Fruit fly (Drosophila melanogaster) whole organism, embryonic: ENCODE data around the gene Sec61alpha.

Source experiments
- Adf1 ChIP-seq: fragments of 200-800 bp; sonication (Bioruptor generic); IDR thresholded peaks from 2 replicates; pipeline ENCODE4 v1.3.6; 2022; ENCODE audit warnings: missing biosample characterization, missing genetic modification characterization
- Aef1 ChIP-seq: fragments of 200-800 bp; sonication (Bioruptor generic); IDR thresholded peaks from 3 replicates; pipeline ENCODE4 v1.3.6; 2022; ENCODE audit warnings: missing biosample characterization, missing genetic modification characterization
- Antp ChIP-seq: fragments of 200-800 bp; sonication (Bioruptor generic); optimal IDR thresholded peaks from 3 replicates; lab custom pipeline; 2016; ENCODE audit warnings: missing biosample characterization, missing genetic modification characterization
- Atf6 ChIP-seq: fragments of 200-800 bp; sonication (Bioruptor generic); IDR thresholded peaks from 2 replicates; pipeline ENCODE4 v1.3.6; 2022; ENCODE audit warnings: missing biosample characterization, missing genetic modification characterization
- CG10543 ChIP-seq: fragments of 200-800 bp; sonication (Bioruptor generic); optimal IDR thresholded peaks from 3 replicates; lab custom pipeline; 2017; ENCODE audit warnings: missing biosample characterization, mild to moderate bottlenecking, missing genetic modification characterization, moderate library complexity
- CG10565 ChIP-seq: fragments of 200-800 bp; sonication (Bioruptor generic); optimal IDR thresholded peaks from 3 replicates; lab custom pipeline; 2016; ENCODE audit warnings: missing biosample characterization, mild to moderate bottlenecking, missing genetic modification characterization
- CG10959 ChIP-seq: fragments of 200-800 bp; sonication (Bioruptor generic); IDR thresholded peaks from 2 replicates; pipeline ENCODE4 v1.3.6; 2022; ENCODE audit warnings: missing biosample characterization, missing genetic modification characterization
- CG11696 ChIP-seq: fragments of 200-800 bp; sonication (Bioruptor generic); IDR thresholded peaks from 2 replicates; pipeline ENCODE4 v1.3.6; 2022; ENCODE audit warnings: missing biosample characterization, missing genetic modification characterization
- CG11723 ChIP-seq: fragments of 200-800 bp; sonication (Bioruptor generic); optimal IDR thresholded peaks from 2 replicates; lab custom pipeline; 2017; ENCODE audit warnings: missing biosample characterization, mild to moderate bottlenecking, missing genetic modification characterization
- CG13775 ChIP-seq: fragments of 200-800 bp; sonication (Bioruptor generic); optimal IDR thresholded peaks from 3 replicates; lab custom pipeline; 2017; ENCODE audit warnings: missing biosample characterization, mild to moderate bottlenecking, missing genetic modification characterization
- CG2129 ChIP-seq: fragments of 200-800 bp; sonication (Bioruptor generic); IDR thresholded peaks from 2 replicates; pipeline ENCODE4 v1.3.6; 2022; ENCODE audit warnings: missing biosample characterization, missing genetic modification characterization; ENCODE audit not compliant: partially characterized antibody
- CG30403 ChIP-seq: fragments of 200-800 bp; sonication (Bioruptor generic); optimal IDR thresholded peaks from 3 replicates; lab custom pipeline; 2016; ENCODE audit warnings: missing biosample characterization, missing genetic modification characterization
- CG31224 ChIP-seq: fragments of 200-800 bp; sonication (Bioruptor generic); IDR thresholded peaks from 2 replicates; pipeline ENCODE4 v1.3.6; 2022; ENCODE audit warnings: missing biosample characterization, missing genetic modification characterization
- CG32767 ChIP-seq: fragments of 200-800 bp; sonication (Bioruptor generic); IDR thresholded peaks from 2 replicates; pipeline ENCODE4 v1.3.6; 2022; ENCODE audit warnings: missing biosample characterization, missing genetic modification characterization
- CG3838 ChIP-seq: fragments of 200-800 bp; sonication (Bioruptor generic); optimal IDR thresholded peaks from 3 replicates; lab custom pipeline; 2016; ENCODE audit warnings: missing biosample characterization, missing genetic modification characterization
- CG43689 ChIP-seq: fragments of 200-800 bp; sonication (Bioruptor generic); IDR thresholded peaks from 2 replicates; pipeline ENCODE4 v1.3.6; 2022; ENCODE audit warnings: missing biosample characterization, missing genetic modification characterization
- CG5180 ChIP-seq: fragments of 200-800 bp; sonication (Bioruptor generic); optimal IDR thresholded peaks from 3 replicates; lab custom pipeline; 2017; ENCODE audit warnings: missing biosample characterization, missing genetic modification characterization, mild to moderate bottlenecking, moderate library complexity, missing genetic modification reagents
- CG6683 ChIP-seq: fragments of 200-800 bp; sonication (Bioruptor generic); optimal IDR thresholded peaks from 2 replicates; lab custom pipeline; 2017; ENCODE audit warnings: missing biosample characterization, mild to moderate bottlenecking, missing genetic modification characterization, missing genetic modification reagents
- CG7839 ChIP-seq: fragments of 200-800 bp; sonication (Bioruptor generic); optimal IDR thresholded peaks from 3 replicates; lab custom pipeline; 2018; ENCODE audit warnings: missing biosample characterization, mild to moderate bottlenecking, missing genetic modification characterization, moderate library complexity
- CTCF ChIP-seq: fragments of 200-800 bp; sonication (Bioruptor generic); optimal IDR thresholded peaks from 2 replicates; lab custom pipeline; 2017; ENCODE audit warnings: missing biosample characterization, mild to moderate bottlenecking, missing genetic modification characterization, moderate library complexity
- CkIIα-i1 ChIP-seq: fragments of 200-800 bp; sonication (Bioruptor generic); IDR thresholded peaks from 2 replicates; pipeline ENCODE4 v1.3.6; 2022; ENCODE audit warnings: missing biosample characterization, missing genetic modification characterization
- Doc3 ChIP-seq: fragments of 200-800 bp; sonication (Bioruptor generic); IDR thresholded peaks from 3 replicates; pipeline ENCODE4 v1.3.6; 2022; ENCODE audit warnings: missing biosample characterization, missing genetic modification characterization; ENCODE audit not compliant: partially characterized antibody
- HHEX ChIP-seq: fragments of 200-800 bp; sonication (Bioruptor generic); optimal IDR thresholded peaks from 3 replicates; lab custom pipeline; 2017; ENCODE audit warnings: missing biosample characterization, mild to moderate bottlenecking, missing genetic modification characterization, missing genetic modification reagents
- Kr ChIP-seq: fragments of 200-800 bp; sonication (Bioruptor generic); optimal IDR thresholded peaks from 2 replicates; lab custom pipeline; 2017; ENCODE audit warnings: missing biosample characterization, mild to moderate bottlenecking, missing genetic modification characterization
- Lhr ChIP-seq: fragments of 200-800 bp; sonication (Bioruptor generic); optimal IDR thresholded peaks from 3 replicates; lab custom pipeline; 2017; ENCODE audit warnings: mild to moderate bottlenecking, missing biosample characterization, missing genetic modification reagents, missing genetic modification characterization
- Mad ChIP-seq: fragments of 200-800 bp; sonication (Bioruptor generic); optimal IDR thresholded peaks from 2 replicates; lab custom pipeline; 2016; ENCODE audit warnings: missing biosample characterization, missing genetic modification characterization
- NK7.1 ChIP-seq: fragments of 200-800 bp; sonication (Bioruptor generic); optimal IDR thresholded peaks from 3 replicates; lab custom pipeline; 2016; ENCODE audit warnings: missing biosample characterization, missing genetic modification characterization
- Nf-YB ChIP-seq: fragments of 200-800 bp; sonication (Bioruptor generic); optimal IDR thresholded peaks from 3 replicates; lab custom pipeline; 2019; ENCODE audit warnings: missing biosample characterization, mild to moderate bottlenecking, missing genetic modification characterization, moderate library complexity
- Opbp ChIP-seq: fragments of 200-800 bp; sonication (Bioruptor generic); IDR thresholded peaks from 3 replicates; pipeline ENCODE4 v1.3.6; 2022; ENCODE audit warnings: missing biosample characterization, missing genetic modification characterization; ENCODE audit not compliant: partially characterized antibody
- Ptx1 ChIP-seq: fragments of 200-800 bp; sonication (Bioruptor generic); IDR thresholded peaks from 2 replicates; pipeline ENCODE4 v1.3.6; 2022; ENCODE audit warnings: missing biosample characterization, missing genetic modification characterization
- Scr ChIP-seq: fragments of 200-800 bp; sonication (Bioruptor generic); IDR thresholded peaks from 2 replicates; pipeline ENCODE4 v1.3.6; 2022; ENCODE audit warnings: missing biosample characterization, missing genetic modification characterization; ENCODE audit not compliant: partially characterized antibody
- al ChIP-seq: fragments of 200-800 bp; sonication (Bioruptor generic); IDR thresholded peaks from 2 replicates; pipeline ENCODE4 v1.3.6; 2022; ENCODE audit warnings: missing biosample characterization, missing genetic modification characterization
- ap ChIP-seq: fragments of 200-800 bp; sonication (Bioruptor generic); IDR thresholded peaks from 2 replicates; pipeline ENCODE4 v1.3.6; 2022; ENCODE audit warnings: missing biosample characterization, missing genetic modification characterization
- ase ChIP-seq: fragments of 200-800 bp; sonication (Bioruptor generic); IDR thresholded peaks from 3 replicates; pipeline ENCODE4 v1.3.6; 2022; ENCODE audit warnings: missing biosample characterization, missing genetic modification characterization
- bsh ChIP-seq, 2 experiments: fragments of 200-800 bp; sonication (Bioruptor generic); optimal IDR thresholded peaks; 2 replicates each; lab custom pipeline; 2017 to 2018; ENCODE audit warnings: mild to moderate bottlenecking in 2 of 2, missing biosample characterization in 2 of 2, missing genetic modification characterization in 2 of 2, moderate library complexity in 1 of 2
- cato ChIP-seq: fragments of 200-800 bp; sonication (Bioruptor generic); optimal IDR thresholded peaks from 2 replicates; lab custom pipeline; 2016; ENCODE audit warnings: missing biosample characterization, missing genetic modification characterization, borderline replicate concordance
- dan ChIP-seq: fragments of 200-800 bp; sonication (Bioruptor generic); IDR thresholded peaks from 2 replicates; pipeline ENCODE4 v1.3.6; 2022; ENCODE audit warnings: missing biosample characterization, missing genetic modification characterization
- emc ChIP-seq: fragments of 200-800 bp; sonication (Bioruptor generic); optimal IDR thresholded peaks from 2 replicates; lab custom pipeline; 2016; ENCODE audit warnings: missing biosample characterization, missing genetic modification characterization
- exex ChIP-seq: fragments of 200-800 bp; sonication (Bioruptor generic); optimal IDR thresholded peaks from 4 replicates; lab custom pipeline; 2018; ENCODE audit warnings: missing biosample characterization, mild to moderate bottlenecking, missing genetic modification characterization, moderate library complexity
- gcm ChIP-seq: fragments of 200-800 bp; sonication (Bioruptor generic); optimal IDR thresholded peaks from 2 replicates; lab custom pipeline; 2019; ENCODE audit warnings: missing biosample characterization, mild to moderate bottlenecking, missing genetic modification characterization, moderate library complexity
- gro ChIP-seq: fragments of 200-800 bp; sonication (Bioruptor generic); optimal IDR thresholded peaks from 2 replicates; lab custom pipeline; 2016; ENCODE audit warnings: missing biosample characterization, missing genetic modification characterization
- hkb ChIP-seq, 2 experiments: fragments of 200-800 bp in 1 of 2; fragments of >200 bp in 1 of 2; sonication (Bioruptor generic) in 1 of 2; IDR thresholded peaks in 1 of 2; optimal IDR thresholded peaks in 1 of 2; 2 replicates each; pipeline versions ENCODE4 v1.3.6 to Lab custom; 2017 to 2022; ENCODE audit warnings: missing biosample characterization in 1 of 2, missing genetic modification characterization in 1 of 2
- lilli ChIP-seq: fragments of 200-800 bp; sonication (Bioruptor generic); optimal IDR thresholded peaks from 3 replicates; lab custom pipeline; 2016; ENCODE audit warnings: missing biosample characterization, missing genetic modification characterization
- maf-S ChIP-seq: fragments of 200-800 bp; sonication (Bioruptor generic); optimal IDR thresholded peaks from 2 replicates; lab custom pipeline; 2016; ENCODE audit warnings: missing biosample characterization, missing genetic modification characterization
- nmo ChIP-seq: fragments of 200-800 bp; sonication (Bioruptor generic); optimal IDR thresholded peaks from 2 replicates; lab custom pipeline; 2018; ENCODE audit warnings: missing biosample characterization, mild to moderate bottlenecking, missing genetic modification characterization, moderate library complexity
- org-1 ChIP-seq: fragments of 200-800 bp; sonication (Bioruptor generic); optimal IDR thresholded peaks from 2 replicates; lab custom pipeline; 2017; ENCODE audit warnings: missing biosample characterization, missing genetic modification characterization
- p53 ChIP-seq: fragments of 200-800 bp; sonication (Bioruptor generic); optimal IDR thresholded peaks from 2 replicates; lab custom pipeline; 2016; ENCODE audit warnings: missing biosample characterization, missing genetic modification characterization
- slbo ChIP-seq: fragments of 200-800 bp; sonication (Bioruptor generic); IDR thresholded peaks from 2 replicates; pipeline ENCODE4 v1.3.6; 2022; ENCODE audit warnings: missing biosample characterization, missing genetic modification characterization
- sna ChIP-seq: fragments of 200-800 bp; sonication (Bioruptor generic); IDR thresholded peaks from 2 replicates; pipeline ENCODE4 v1.3.6; 2022; ENCODE audit warnings: missing biosample characterization, missing genetic modification characterization; ENCODE audit not compliant: partially characterized antibody
- sob ChIP-seq: fragments of 200-800 bp; sonication (Bioruptor generic); IDR thresholded peaks from 2 replicates; pipeline ENCODE4 v1.3.6; 2022; ENCODE audit warnings: missing biosample characterization, missing genetic modification characterization
- toy ChIP-seq: fragments of 200-800 bp; sonication (Bioruptor generic); IDR thresholded peaks from 2 replicates; pipeline ENCODE4 v1.3.6; 2022; ENCODE audit warnings: missing biosample characterization, missing genetic modification characterization
- wdn ChIP-seq: fragments of 200-800 bp; sonication (Bioruptor generic); IDR thresholded peaks from 2 replicates; pipeline ENCODE4 v1.3.6; 2022; ENCODE audit warnings: missing biosample characterization, missing genetic modification characterization

Sec61alpha gene

dm6 chr2L:6461497-6461896 is 18.9 kb downstream of the Sec61alpha start (continued):
- TF ChIP-seq CG32767 = no peak
- no peak for TF ChIP-seq toy (GFP tag; lab: Robert Waterston, UW)
- peak; percentile 37 for TF ChIP-seq gcm (GFP tag; lab: Kevin White, UChicago)
- no peak for TF ChIP-seq dan (GFP tag; lab: Robert Waterston, UW)
- TF ChIP-seq p53 (GFP tag; lab: Kevin White, UChicago) = no peak
- no peak for TF ChIP-seq Ptx1 (GFP tag; lab: Robert Waterston, UW)
- TF ChIP-seq Mad (GFP tag; lab: Kevin White, UChicago) = no peak
- no peak for TF ChIP-seq CG10543
- no peak for TF ChIP-seq Kr (GFP tag; lab: Kevin White, UChicago)
- no peak for TF ChIP-seq Doc3
- TF ChIP-seq Antp = no peak
- TF ChIP-seq sob (GFP tag; lab: Robert Waterston, UW) = 0 out of 2 replicates have a peak, but pooled peaks have one; percentile 25
- peak; percentile 16 for TF ChIP-seq CG7839
- TF ChIP-seq Lhr = no peak
- TF ChIP-seq Adf1 (GFP tag; lab: Robert Waterston, UW) = no peak
- TF ChIP-seq bsh (GFP tag; optimal IDR thresholded peaks at IDR 0.05; lab: Kevin White, UChicago) = peak in 1 of 2 experiments; percentile 42
- no peak for TF ChIP-seq Scr (GFP tag; lab: Robert Waterston, UW)
- no peak for TF ChIP-seq Aef1
- no peak for TF ChIP-seq al (GFP tag; lab: Robert Waterston, UW)
- no peak for TF ChIP-seq CG43689
- no peak for TF ChIP-seq CG10565 (GFP tag; lab: Kevin White, UChicago)
- peak; percentile 10 for TF ChIP-seq CTCF
- TF ChIP-seq maf-S (GFP tag; lab: Kevin White, UChicago) = no peak
- peak; percentile 55; the same call in 1 of the 2 replicates for TF ChIP-seq CG11696 (GFP tag; lab: Robert Waterston, UW)
- no peak for TF ChIP-seq exex (tag; lab: Kevin White, UChicago)
- TF ChIP-seq CkIIα-i1 (GFP tag; lab: Robert Waterston, UW) = no peak
- TF ChIP-seq CG13775 (GFP tag; lab: Kevin White, UChicago) = no peak
- TF ChIP-seq CG5180 (GFP tag; lab: Kevin White, UChicago) = peak; percentile 58
- no peak for TF ChIP-seq CG10959 (GFP tag; lab: Robert Waterston, UW)
- TF ChIP-seq lilli (GFP tag; lab: Kevin White, UChicago) = no peak
- no peak for TF ChIP-seq sna (GFP tag; lab: Robert Waterston, UW)
- TF ChIP-seq gro (GFP tag; lab: Kevin White, UChicago) = no peak
- no peak for TF ChIP-seq cato (GFP tag; lab: Kevin White, UChicago)
- peak; percentile 9 for TF ChIP-seq nmo
- no peak for TF ChIP-seq CG6683 (GFP tag; lab: Kevin White, UChicago)
- no peak for TF ChIP-seq CG30403 (GFP tag; lab: Kevin White, UChicago)
- TF ChIP-seq HHEX = peak; percentile 46
- no peak for TF ChIP-seq Atf6
- TF ChIP-seq hkb (optimal IDR thresholded peaks at IDR 0.05; lab: Kevin White, UChicago) = no peak
- TF ChIP-seq hkb (GFP tag; IDR thresholded peaks at IDR 0.05; lab: Robert Waterston, UW) = peak; percentile 35; the same call in 1 of the 2 replicates
- peak; percentile 36; the same call in 1 of the 3 replicates for TF ChIP-seq ase (GFP tag; lab: Robert Waterston, UW)
- TF ChIP-seq CG2129 (GFP tag; lab: Robert Waterston, UW) = no peak
- peak; percentile 9 for TF ChIP-seq org-1 (GFP tag; lab: Kevin White, UChicago)
- TF ChIP-seq emc (GFP tag; lab: Kevin White, UChicago) = no peak
- no peak for TF ChIP-seq CG31224 (GFP tag; lab: Robert Waterston, UW)
- TF ChIP-seq slbo (GFP tag; lab: Robert Waterston, UW) = no peak
- peak; percentile 13 for TF ChIP-seq Nf-YB (GFP tag; lab: Kevin White, UChicago)
- no peak for TF ChIP-seq wdn (GFP tag; lab: Robert Waterston, UW)
- no peak for TF ChIP-seq ap (GFP tag; lab: Robert Waterston, UW)
- TF ChIP-seq Opbp = no peak
- TF ChIP-seq CG3838 = no peak
- TF ChIP-seq CG11723 (GFP tag; lab: Kevin White, UChicago) = peak; percentile 2
- TF ChIP-seq NK7.1 (GFP tag; lab: Kevin White, UChicago) = no peak
